Worm (Caenorhabditis elegans): Measurements from ENCODE around the gene pdcd-2.

pdcd-2 gene

ce11 chrIII:4401142-4401541, 16.7 kb downstream of the pdcd-2 start, which contains the start of gene R07E5.15:
Gene R07E5.15 (plus strand): TSS chrIII:4401442.
- TF ChIP-seq aly-2 (tag; optimal IDR thresholded peaks at IDR 0.05), result no peak
- TF ChIP-seq ceh-90 (tag; optimal IDR thresholded peaks at IDR 0.05), result no peak
- no peak for TF ChIP-seq blmp-1 (tag; optimal IDR thresholded peaks at IDR 0.05)
- TF ChIP-seq lin-15B (tag; optimal IDR thresholded peaks at IDR 0.05), result no peak

- TF ChIP-seq efl-1 (optimal IDR thresholded peaks at IDR 0.05) (no peak), efl-1 (GFP tag; optimal IDR thresholded peaks at IDR 0.05 in 1 of 2) (peak in 1 of 2 experiments; percentile 37), ets-5 (GFP tag; IDR thresholded peaks at IDR 0.05) (no peak)
Observed at ce11 chrIII:4398463-4398862, 19.4 kb downstream of the pdcd-2 start, which contains the start of gene R07E5.6. Gene R07E5.6 (plus strand): TSS chrIII:4398763.

- TF ChIP-seq sptf-1 (tag; optimal IDR thresholded peaks at IDR 0.05), result no peak
- TF ChIP-seq ceh-90 (tag; optimal IDR thresholded peaks at IDR 0.05), result no peak
- TF ChIP-seq hpl-2 (GFP tag; optimal IDR thresholded peaks at IDR 0.05), result no peak
Observed at ce11 chrIII:4397115-4397514, 20.7 kb downstream of the pdcd-2 start, which contains the start of gene R07E5.5. Gene R07E5.5 (plus strand): TSS chrIII:4397415.

- TF ChIP-seq pax-3 (tag; optimal IDR thresholded peaks at IDR 0.05) (no peak), skn-1 (tag; optimal IDR thresholded peaks at IDR 0.05) (no peak), mab-9 (GFP tag; IDR thresholded peaks at IDR 0.05) (no peak), ets-5 (GFP tag; IDR thresholded peaks at IDR 0.05) (no peak), ces-1 (GFP tag; optimal IDR thresholded peaks at IDR 0.05) (no peak), nhr-11 (tag; optimal IDR thresholded peaks at IDR 0.05) (no peak), nhr-90 (tag; optimal IDR thresholded peaks at IDR 0.05; ENCODE audit: poor library complexity) (no peak), hlh-17 (GFP tag; optimal IDR thresholded peaks at IDR 0.05; ENCODE audit: borderline replicate concordance) (no peak)
Observed at ce11 chrIII:4395857-4396256, 22.0 kb downstream of the pdcd-2 start.

- TF ChIP-seq elt-2 (tag; optimal IDR thresholded peaks at IDR 0.05) (no peak), nhr-237 (tag; optimal IDR thresholded peaks at IDR 0.05) (no peak), nhr-47 (tag; optimal IDR thresholded peaks at IDR 0.05) (no peak), ama-1 (optimal IDR thresholded peaks at IDR 0.05) (no peak), grh-1 (GFP tag; IDR thresholded peaks at IDR 0.05) (no peak), sptf-1 (tag; optimal IDR thresholded peaks at IDR 0.05) (no peak), lin-35 (GFP tag; optimal IDR thresholded peaks at IDR 0.05) (no peak), snpc-4 (tag; optimal IDR thresholded peaks at IDR 0.05) (no peak)
Observed at ce11 chrIII:4394496-4394895, 23.4 kb downstream of the pdcd-2 start, which contains the start of gene R07E5.4. Gene R07E5.4 (plus strand): TSS chrIII:4394796.

- TF ChIP-seq snu-23 (GFP tag; optimal IDR thresholded peaks at IDR 0.05), result no peak
- TF ChIP-seq vab-15 (tag; optimal IDR thresholded peaks at IDR 0.05), result no peak
- TF ChIP-seq aly-2 (tag; optimal IDR thresholded peaks at IDR 0.05), result no peak
- no peak for TF ChIP-seq egl-13 (tag; optimal IDR thresholded peaks at IDR 0.05)
- TF ChIP-seq fkh-4 (tag; optimal IDR thresholded peaks at IDR 0.05; ENCODE audit: borderline replicate concordance), result no peak
- peak; percentile 49 for TF ChIP-seq nhr-85 (tag)
- no peak for TF ChIP-seq sup-37 (GFP tag; optimal IDR thresholded peaks at IDR 0.05)
- TF ChIP-seq ztf-4 (tag; optimal IDR thresholded peaks at IDR 0.05), result no peak
- TF ChIP-seq elt-3 (tag; optimal IDR thresholded peaks at IDR 0.05), result peak in 1 of 6 experiments; percentile 39
- TF ChIP-seq hpl-2 (GFP tag; optimal IDR thresholded peaks at IDR 0.05), result no peak
- no peak for TF ChIP-seq ceh-90 (tag; optimal IDR thresholded peaks at IDR 0.05)
- no peak for TF ChIP-seq mef-2 (tag; optimal IDR thresholded peaks at IDR 0.05)
- TF ChIP-seq lin-14 (GFP tag; optimal IDR thresholded peaks at IDR 0.05), result no peak
- no peak for TF ChIP-seq jun-1 (tag; optimal IDR thresholded peaks at IDR 0.05)
- TF ChIP-seq ztf-11 (tag; optimal IDR thresholded peaks at IDR 0.05), result no peak
- TF ChIP-seq blmp-1 (tag; optimal IDR thresholded peaks at IDR 0.05), result peak; percentile 72
- no peak for TF ChIP-seq grh-1 (GFP tag; IDR thresholded peaks at IDR 0.05)
- TF ChIP-seq ama-1 (optimal IDR thresholded peaks at IDR 0.05), result no peak
- no peak for TF ChIP-seq ceh-8 (GFP tag; optimal IDR thresholded peaks at IDR 0.05)
- no peak for TF ChIP-seq elt-2 (tag; optimal IDR thresholded peaks at IDR 0.05)
- no peak for TF ChIP-seq ceh-82 (tag; optimal IDR thresholded peaks at IDR 0.05)
Observed at ce11 chrIII:4391938-4392337, 25.9 kb downstream of the pdcd-2 start.

Measured in whole organism, L1 larva.